Worm (Caenorhabditis elegans) whole organism, L1 larva: ENCODE data around the gene nhr-132.
A peak's percentile ranks its signal among the peaks of the same experiment; 100 is the strongest.

Experiments used
- C04F5.9 ChIP-seq: sonication (generic microtip); optimal IDR thresholded peaks from 2 replicates; lab custom pipeline; 2016; ENCODE audit warnings: missing genetic modification characterization, missing compliant biosample characterization
- C16A3.4 ChIP-seq: fragments of 150-350 bp; optimal IDR thresholded peaks from 2 replicates; lab custom pipeline; 2014; ENCODE audit warnings: missing biosample characterization, missing genetic modification characterization
- F16B12.6 ChIP-seq: fragments of 150-350 bp; optimal IDR thresholded peaks from 2 replicates; lab custom pipeline; 2014; ENCODE audit warnings: missing biosample characterization, missing genetic modification characterization
- aha-1 ChIP-seq: fragments of 150-350 bp; optimal IDR thresholded peaks from 2 replicates; lab custom pipeline; 2014; ENCODE audit warnings: missing biosample characterization, missing genetic modification characterization
- ama-1 ChIP-seq: fragments of 150-350 bp; optimal IDR thresholded peaks from 2 replicates; lab custom pipeline; 2014
- blmp-1 ChIP-seq: fragments of 150-350 bp; optimal IDR thresholded peaks from 2 replicates; lab custom pipeline; 2014; ENCODE audit warnings: missing biosample characterization, missing genetic modification characterization
- ceh-82 ChIP-seq, 3 experiments: fragments of 150-350 bp in 1 of 3; sonication (generic microtip) in 2 of 3; optimal IDR thresholded peaks; 2 replicates each; lab custom pipeline; 2014 to 2017; ENCODE audit warnings: missing biosample characterization in 3 of 3, missing genetic modification characterization in 3 of 3
- ceh-90 ChIP-seq: sonication (generic microtip); optimal IDR thresholded peaks from 2 replicates; lab custom pipeline; 2016; ENCODE audit warnings: missing genetic modification characterization, missing compliant biosample characterization
- ces-1 ChIP-seq: fragments of 150-350 bp; optimal IDR thresholded peaks from 2 replicates; lab custom pipeline; 2014; ENCODE audit warnings: missing biosample characterization, missing genetic modification reagents, missing genetic modification characterization
- dpl-1 ChIP-seq, 3 experiments: fragments of 150-350 bp in 2 of 3; sonication (generic microtip) in 1 of 3; optimal IDR thresholded peaks; 2 replicates each; lab custom pipeline; 2014 to 2017; ENCODE audit warnings: missing biosample characterization in 3 of 3, missing genetic modification characterization in 3 of 3, missing genetic modification reagents in 3 of 3
- efl-1 ChIP-seq, 4 experiments: fragments of 150-350 bp; optimal IDR thresholded peaks in 3 of 4; peaks in 1 of 4; 1 replicate in 1 of 4; 2 replicates in 3 of 4; lab custom pipeline; 2014; ENCODE audit warnings: missing biosample characterization in 2 of 4, missing genetic modification characterization in 2 of 4, missing genetic modification reagents in 2 of 4
- egl-27 ChIP-seq, 2 experiments: fragments of 150-350 bp in 1 of 2; sonication (generic microtip); optimal IDR thresholded peaks; 3 replicates each; lab custom pipeline; 2017 to 2018; ENCODE audit warnings: missing biosample characterization in 2 of 2, missing genetic modification characterization in 2 of 2, missing genetic modification reagents in 2 of 2
- elt-2 ChIP-seq: sonication (generic microtip); optimal IDR thresholded peaks from 2 replicates; lab custom pipeline; 2016; ENCODE audit warnings: missing genetic modification characterization, mild to moderate bottlenecking, inconsistent platforms, missing compliant biosample characterization, missing genetic modification reagents
- elt-3 ChIP-seq, 6 experiments: fragments of 150-350 bp in 1 of 6; sonication (generic microtip); optimal IDR thresholded peaks; 2 replicates each; lab custom pipeline; 2017 to 2018; ENCODE audit warnings: missing biosample characterization in 6 of 6, missing genetic modification characterization in 6 of 6, inconsistent platforms in 1 of 6
- fkh-10 ChIP-seq: sonication (generic microtip); optimal IDR thresholded peaks from 2 replicates; lab custom pipeline; 2017; ENCODE audit warnings: missing biosample characterization, missing genetic modification reagents, missing genetic modification characterization
- fkh-4 ChIP-seq: sonication (generic microtip); optimal IDR thresholded peaks from 2 replicates; lab custom pipeline; 2016; ENCODE audit warnings: missing compliant biosample characterization, missing genetic modification characterization, borderline replicate concordance
- fkh-8 ChIP-seq: sonication (generic microtip); optimal IDR thresholded peaks from 2 replicates; lab custom pipeline; 2016; ENCODE audit warnings: mild to moderate bottlenecking, missing genetic modification characterization, missing compliant biosample characterization
- fos-1 ChIP-seq: fragments of 150-350 bp; optimal IDR thresholded peaks from 2 replicates; lab custom pipeline; 2014; ENCODE audit warnings: missing biosample characterization, missing genetic modification characterization
- grh-1 ChIP-seq: fragments of 200-800 bp; sonication (Bioruptor generic); IDR thresholded peaks from 2 replicates; pipeline ENCODE4 v1.3.6; 2022; ENCODE audit warnings: missing genetic modification reagents, missing genetic modification characterization, missing compliant biosample characterization
- hlh-17 ChIP-seq: fragments of 200-800 bp; sonication (Bioruptor generic); optimal IDR thresholded peaks from 2 replicates; lab custom pipeline; 2018; ENCODE audit warnings: missing genetic modification characterization, mild to moderate bottlenecking, missing compliant biosample characterization, moderate library complexity, borderline replicate concordance
- hlh-4 ChIP-seq: sonication (generic microtip); optimal IDR thresholded peaks from 2 replicates; lab custom pipeline; 2016; ENCODE audit warnings: mild to moderate bottlenecking, missing genetic modification characterization, missing compliant biosample characterization
- isw-1 ChIP-seq: fragments of 200-800 bp; sonication (Bioruptor generic); IDR thresholded peaks from 2 replicates; pipeline ENCODE4 v1.3.6; 2022; ENCODE audit warnings: missing genetic modification characterization, missing compliant biosample characterization
- lin-14 ChIP-seq: fragments of 200-800 bp; sonication (Bioruptor generic); optimal IDR thresholded peaks from 2 replicates; lab custom pipeline; 2018; ENCODE audit warnings: mild to moderate bottlenecking, missing genetic modification characterization, moderate library complexity, missing compliant biosample characterization
- lin-35 ChIP-seq, 2 experiments: fragments of 150-350 bp; optimal IDR thresholded peaks; 2 replicates each; lab custom pipeline; 2014; ENCODE audit warnings: missing biosample characterization in 2 of 2, missing genetic modification characterization in 2 of 2, missing genetic modification reagents in 2 of 2
- lin-39 ChIP-seq: fragments of 150-350 bp; optimal IDR thresholded peaks from 2 replicates; lab custom pipeline; 2014; ENCODE audit warnings: missing biosample characterization, missing genetic modification reagents, missing genetic modification characterization
- lir-3 ChIP-seq: sonication (generic microtip); optimal IDR thresholded peaks from 2 replicates; lab custom pipeline; 2016; ENCODE audit warnings: mild to moderate bottlenecking, missing genetic modification characterization, moderate library complexity, missing compliant biosample characterization; ENCODE audit not compliant: poor library complexity
- lsy-2 ChIP-seq, 2 experiments: fragments of 150-350 bp; optimal IDR thresholded peaks; 2 replicates each; lab custom pipeline; 2014; ENCODE audit warnings: missing biosample characterization in 2 of 2, missing genetic modification characterization in 2 of 2
- mef-2 ChIP-seq: fragments of 150-350 bp; optimal IDR thresholded peaks from 2 replicates; lab custom pipeline; 2014; ENCODE audit warnings: missing biosample characterization, missing genetic modification characterization
- mep-1 ChIP-seq: fragments of 150-350 bp; optimal IDR thresholded peaks from 2 replicates; lab custom pipeline; 2014; ENCODE audit warnings: missing biosample characterization, missing genetic modification characterization
- nhr-20 ChIP-seq: sonication (generic microtip); optimal IDR thresholded peaks from 2 replicates; lab custom pipeline; 2016; ENCODE audit warnings: mild to moderate bottlenecking, missing genetic modification characterization, missing compliant biosample characterization
- nhr-237 ChIP-seq: fragments of 150-350 bp; optimal IDR thresholded peaks from 2 replicates; lab custom pipeline; 2014; ENCODE audit warnings: missing biosample characterization, missing genetic modification characterization
- nhr-28 ChIP-seq: fragments of 150-350 bp; optimal IDR thresholded peaks from 2 replicates; lab custom pipeline; 2014; ENCODE audit warnings: missing biosample characterization, missing genetic modification characterization
- nhr-47 ChIP-seq: sonication (generic microtip); optimal IDR thresholded peaks from 2 replicates; lab custom pipeline; 2016; ENCODE audit warnings: mild to moderate bottlenecking, missing genetic modification characterization, moderate library complexity, missing compliant biosample characterization
- nhr-71 ChIP-seq: sonication (generic microtip); optimal IDR thresholded peaks from 2 replicates; lab custom pipeline; 2016; ENCODE audit warnings: mild to moderate bottlenecking, missing genetic modification characterization, moderate library complexity, missing compliant biosample characterization
- nhr-76 ChIP-seq: sonication (generic microtip); optimal IDR thresholded peaks from 2 replicates; lab custom pipeline; 2017; ENCODE audit warnings: missing biosample characterization, missing genetic modification characterization
- nhr-77 ChIP-seq: fragments of 150-350 bp; optimal IDR thresholded peaks from 2 replicates; lab custom pipeline; 2014; ENCODE audit warnings: missing biosample characterization, missing genetic modification characterization
- nhr-84 ChIP-seq: sonication (generic microtip); optimal IDR thresholded peaks from 2 replicates; lab custom pipeline; 2017; ENCODE audit warnings: missing biosample characterization, missing genetic modification characterization
- nhr-85 ChIP-seq: sonication (generic microtip); peaks from one replicate; lab custom pipeline; 2016; ENCODE audit warnings: missing genetic modification characterization, inconsistent platforms, missing compliant biosample characterization
- nhr-90 ChIP-seq: sonication (generic microtip); optimal IDR thresholded peaks from 2 replicates; lab custom pipeline; 2016; ENCODE audit warnings: mild to moderate bottlenecking, missing genetic modification characterization, missing compliant biosample characterization; ENCODE audit not compliant: poor library complexity
- pax-3 ChIP-seq: fragments of 200-800 bp; sonication (Bioruptor generic); optimal IDR thresholded peaks from 2 replicates; lab custom pipeline; 2018; ENCODE audit warnings: mild to moderate bottlenecking, missing genetic modification characterization, moderate library complexity, missing compliant biosample characterization
- skn-1 ChIP-seq: fragments of 150-350 bp; optimal IDR thresholded peaks from 2 replicates; lab custom pipeline; 2014; ENCODE audit warnings: missing biosample characterization, missing genetic modification characterization
- snpc-4 ChIP-seq: fragments of 150-350 bp; optimal IDR thresholded peaks from 2 replicates; lab custom pipeline; 2014; ENCODE audit warnings: missing biosample characterization, missing genetic modification characterization
- sptf-1 ChIP-seq: fragments of 150-350 bp; optimal IDR thresholded peaks from 2 replicates; lab custom pipeline; 2014; ENCODE audit warnings: missing biosample characterization, missing genetic modification characterization
- sup-37 ChIP-seq: fragments of 200-800 bp; sonication (Bioruptor generic); optimal IDR thresholded peaks from 2 replicates; lab custom pipeline; 2018; ENCODE audit warnings: mild to moderate bottlenecking, missing genetic modification characterization, missing compliant biosample characterization
- tlp-1 ChIP-seq: fragments of 150-350 bp; optimal IDR thresholded peaks from 2 replicates; lab custom pipeline; 2014; ENCODE audit warnings: missing biosample characterization, missing genetic modification characterization
- unc-130 ChIP-seq: fragments of 150-350 bp; optimal IDR thresholded peaks from 2 replicates; lab custom pipeline; 2017; ENCODE audit warnings: missing biosample characterization, missing genetic modification characterization, inconsistent platforms
- unc-30 ChIP-seq: sonication (generic microtip); optimal IDR thresholded peaks from 2 replicates; lab custom pipeline; 2017; ENCODE audit warnings: missing biosample characterization, missing genetic modification characterization
- unc-62 ChIP-seq: fragments of 150-350 bp; optimal IDR thresholded peaks from 2 replicates; lab custom pipeline; 2014; ENCODE audit warnings: missing biosample characterization, missing genetic modification reagents, missing genetic modification characterization
- vab-15 ChIP-seq: sonication (generic microtip); optimal IDR thresholded peaks from 2 replicates; lab custom pipeline; 2017; ENCODE audit warnings: missing genotype, mild to moderate bottlenecking, missing genetic modification characterization, missing compliant biosample characterization
- xbp-1 ChIP-seq: sonication (generic microtip); optimal IDR thresholded peaks from 2 replicates; lab custom pipeline; 2016; ENCODE audit warnings: missing genetic modification characterization, missing compliant biosample characterization
- zag-1 ChIP-seq: fragments of 150-350 bp; optimal IDR thresholded peaks from 2 replicates; lab custom pipeline; 2014; ENCODE audit warnings: missing biosample characterization, missing genetic modification characterization
- zip-4 ChIP-seq: fragments of 200-800 bp; sonication (Bioruptor generic); optimal IDR thresholded peaks from 2 replicates; lab custom pipeline; 2018; ENCODE audit warnings: mild to moderate bottlenecking, missing genetic modification characterization, moderate library complexity, missing compliant biosample characterization
- ztf-4 ChIP-seq: fragments of 150-350 bp; optimal IDR thresholded peaks from 2 replicates; lab custom pipeline; 2014; ENCODE audit warnings: missing biosample characterization, missing genetic modification characterization

The nhr-132 gene

DNA sequence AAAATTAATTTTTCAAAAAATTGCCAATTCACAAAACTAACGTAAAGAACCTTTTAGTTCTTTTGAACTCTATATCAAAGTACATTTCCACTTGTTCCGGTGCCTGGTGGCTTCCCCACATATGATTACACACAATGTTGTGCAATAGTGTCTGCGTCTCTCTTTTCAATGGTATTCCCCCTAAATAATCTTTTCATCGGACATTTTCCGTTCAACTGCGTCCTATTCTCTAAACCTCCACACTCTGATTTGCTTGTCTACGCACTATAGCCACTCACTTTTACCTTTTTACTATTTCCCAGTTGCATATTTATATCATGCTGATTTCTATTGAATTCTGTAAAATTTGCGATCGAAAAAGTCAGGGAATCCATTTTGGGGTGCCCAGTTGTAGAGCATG lies 2.2 kb upstream of the nhr-132 start, which contains the start of gene nhr-58 (continued):
- TF ChIP-seq ama-1 (lab: Kevin White, UChicago) (no peak), lsy-2 (tag; optimal IDR thresholded peaks at IDR 0.05; lab: Kevin White, UChicago) (no peak), xbp-1 (tag; lab: Kevin White, UChicago) (no peak), isw-1 (no peak), lin-35 (GFP tag; optimal IDR thresholded peaks at IDR 0.05; lab: Kevin White, UChicago) (peak in 1 of 2 experiments; percentile 59), lin-39 (no peak), fos-1 (tag; lab: Kevin White, UChicago) (peak; percentile 6), hlh-17 (GFP tag; lab: Kevin White, UChicago) (no peak), C04F5.9 (tag; lab: Kevin White, UChicago) (no peak), sup-37 (GFP tag; lab: Kevin White, UChicago) (no peak), pax-3 (tag; lab: Kevin White, UChicago) (no peak), fkh-4 (tag; lab: Kevin White, UChicago) (no peak), nhr-28 (tag; lab: Kevin White, UChicago) (no peak), vab-15 (tag; lab: Kevin White, UChicago) (no peak), nhr-76 (tag; lab: Kevin White, UChicago) (no peak), F16B12.6 (no peak), elt-3 (tag; optimal IDR thresholded peaks at IDR 0.05; lab: Kevin White, UChicago) (peak in 2 of 6 experiments; percentile 18 to 29), nhr-20 (tag; lab: Kevin White, UChicago) (peak; percentile 77), skn-1 (tag; lab: Kevin White, UChicago) (peak; percentile 43), fkh-8 (peak; percentile 75), sptf-1 (tag; lab: Kevin White, UChicago) (no peak), lir-3 (tag; lab: Kevin White, UChicago) (no peak), zip-4 (GFP tag; lab: Kevin White, UChicago) (no peak), nhr-237 (tag; lab: Kevin White, UChicago) (no peak), hlh-4 (no peak), C16A3.4 (tag; lab: Kevin White, UChicago) (peak; percentile 20), egl-27 (tag; optimal IDR thresholded peaks at IDR 0.05; lab: Kevin White, UChicago) (peak; percentile 70 to 83), snpc-4 (tag; lab: Kevin White, UChicago) (no peak), nhr-90 (tag; lab: Kevin White, UChicago) (peak; percentile 27), unc-62 (GFP tag; lab: Kevin White, UChicago) (no peak), nhr-85 (tag; lab: Kevin White, UChicago) (peak; percentile 83), nhr-47 (tag; lab: Kevin White, UChicago) (no peak), unc-30 (no peak), mep-1 (tag; lab: Kevin White, UChicago) (peak; percentile 64), nhr-71 (tag; lab: Kevin White, UChicago) (peak; percentile 76), tlp-1 (no peak), nhr-84 (tag; lab: Kevin White, UChicago) (no peak), unc-130 (tag; lab: Kevin White, UChicago) (no peak), ztf-4 (peak; percentile 27), nhr-77 (tag; lab: Kevin White, UChicago) (peak; percentile 64), aha-1 (tag; lab: Kevin White, UChicago) (no peak), fkh-10 (GFP tag; lab: Kevin White, UChicago) (no peak), ceh-90 (tag; lab: Kevin White, UChicago) (no peak), ces-1 (GFP tag; lab: Kevin White, UChicago) (no peak), lin-14 (peak; percentile 99), blmp-1 (tag; lab: Kevin White, UChicago) (peak; percentile 90), zag-1 (tag; lab: Kevin White, UChicago) (no peak), grh-1 (GFP tag; lab: Robert Waterston, UW) (no peak), dpl-1 (GFP tag; optimal IDR thresholded peaks at IDR 0.05; lab: Kevin White, UChicago) (peak in 2 of 3 experiments; percentile 8 to 17), elt-2 (tag; lab: Kevin White, UChicago) (peak; percentile 65), ceh-82 (tag; optimal IDR thresholded peaks at IDR 0.05; lab: Kevin White, UChicago) (peak in 2 of 3 experiments; percentile 12 to 54), mef-2 (tag; lab: Kevin White, UChicago) (no peak), efl-1 (optimal IDR thresholded peaks at IDR 0.05; lab: Kevin White, UChicago) (peak; percentile 26 to 27), efl-1 (GFP tag; optimal IDR thresholded peaks at IDR 0.05 in 1 of 2; lab: Kevin White, UChicago) (no peak)
